Worm (Caenorhabditis elegans) whole organism, L1 larva: Measurements from ENCODE around the gene B0546.5.
"Not testable (repeated sequence)": the region's sequence is repeated elsewhere in the genome, so short reads cannot be mapped to it uniquely, and the experiment has no call there.

Experiments used
- blmp-1 ChIP-seq: fragments of 150-350 bp; optimal IDR thresholded peaks from 2 replicates; lab custom pipeline; 2014; ENCODE audit warnings: missing biosample characterization, missing genetic modification characterization
- efl-1 ChIP-seq, 4 experiments: fragments of 150-350 bp; optimal IDR thresholded peaks in 3 of 4; peaks in 1 of 4; 1 replicate in 1 of 4; 2 replicates in 3 of 4; lab custom pipeline; 2014; ENCODE audit warnings: missing biosample characterization in 2 of 4, missing genetic modification characterization in 2 of 4, missing genetic modification reagents in 2 of 4
- fkh-10 ChIP-seq: sonication (generic microtip); optimal IDR thresholded peaks from 2 replicates; lab custom pipeline; 2017; ENCODE audit warnings: missing biosample characterization, missing genetic modification reagents, missing genetic modification characterization
- lin-14 ChIP-seq: fragments of 200-800 bp; sonication (Bioruptor generic); optimal IDR thresholded peaks from 2 replicates; lab custom pipeline; 2018; ENCODE audit warnings: mild to moderate bottlenecking, missing genetic modification characterization, moderate library complexity, missing compliant biosample characterization
- lin-35 ChIP-seq, 2 experiments: fragments of 150-350 bp; optimal IDR thresholded peaks; 2 replicates each; lab custom pipeline; 2014; ENCODE audit warnings: missing biosample characterization in 2 of 2, missing genetic modification characterization in 2 of 2, missing genetic modification reagents in 2 of 2
- nhr-19 ChIP-seq: fragments of 200-800 bp; sonication (Bioruptor generic); conservative IDR thresholded peaks from 2 replicates; pipeline ENCODE4 v1.3.6; 2022; ENCODE audit warnings: missing genetic modification characterization, missing compliant biosample characterization
- pqm-1 ChIP-seq: sonication (generic microtip); optimal IDR thresholded peaks from 3 replicates; lab custom pipeline; 2017; ENCODE audit warnings: missing biosample characterization, missing genetic modification characterization

DNA sequence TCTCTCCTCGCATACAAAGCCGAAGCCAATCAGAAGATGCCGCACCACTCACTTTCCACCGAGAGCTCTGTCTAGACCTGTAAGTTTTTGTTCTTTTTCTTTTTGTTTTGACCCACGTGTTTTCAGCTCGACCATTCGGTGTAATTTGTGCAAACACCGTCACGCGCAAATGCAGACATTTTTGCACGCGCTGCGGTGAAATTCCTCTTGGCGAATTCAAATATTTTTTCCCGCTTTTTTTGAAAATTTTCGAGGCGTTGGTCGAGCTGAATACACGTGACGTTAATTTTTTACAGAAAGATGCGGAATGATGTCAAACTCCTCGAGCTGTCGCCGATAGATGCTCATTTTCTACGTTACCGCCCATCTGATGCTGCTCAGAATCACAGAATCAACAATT, 4.2 kb upstream of the B0546.5 start, which contains the start of gene C04C3.4:
- TF ChIP-seq pqm-1; fkh-10; blmp-1 (tag; lab: Kevin White, UChicago); nhr-19 (GFP tag; lab: Robert Waterston, UW); efl-1 (optimal IDR thresholded peaks at IDR 0.05; lab: Kevin White, UChicago); efl-1 (GFP tag; optimal IDR thresholded peaks at IDR 0.05 in 1 of 2; lab: Kevin White, UChicago); lin-14; lin-35 (GFP tag; optimal IDR thresholded peaks at IDR 0.05; lab: Kevin White, UChicago): not testable (repeated sequence)
